Worm (Caenorhabditis elegans) whole organism, mixed stage, embryonic: ENCODE measurements around the gene F11C1.10.

Source experiments
- blmp-1 ChIP-seq: fragments of 150-350 bp; optimal IDR thresholded peaks from 2 replicates; lab custom pipeline; 2014; ENCODE audit warnings: missing biosample characterization, missing genetic modification characterization
- ceh-43 ChIP-seq: fragments of 200-800 bp; sonication (Bioruptor generic); optimal IDR thresholded peaks from 2 replicates; lab custom pipeline; 2018; ENCODE audit warnings: mild to moderate bottlenecking, missing genetic modification characterization, moderate library complexity, missing compliant biosample characterization
- ceh-83 ChIP-seq: fragments of 200-800 bp; sonication (Bioruptor generic); optimal IDR thresholded peaks from 2 replicates; lab custom pipeline; 2018; ENCODE audit warnings: mild to moderate bottlenecking, missing genetic modification characterization, missing compliant biosample characterization
- elt-3 ChIP-seq: fragments of 150-350 bp; optimal IDR thresholded peaks from 2 replicates; lab custom pipeline; 2014; ENCODE audit warnings: missing biosample characterization, missing genetic modification characterization
- lin-13 ChIP-seq: fragments of 150-350 bp; optimal IDR thresholded peaks from 2 replicates; lab custom pipeline; 2014; ENCODE audit warnings: missing biosample characterization, missing genetic modification characterization
- lsy-2 ChIP-seq: fragments of 150-350 bp; optimal IDR thresholded peaks from 2 replicates; lab custom pipeline; 2014; ENCODE audit warnings: missing biosample characterization, missing genetic modification characterization
- mep-1 ChIP-seq: fragments of 150-350 bp; optimal IDR thresholded peaks from 2 replicates; lab custom pipeline; 2017; ENCODE audit warnings: missing biosample characterization, missing genetic modification reagents, missing genetic modification characterization, inconsistent platforms
- nhr-237 ChIP-seq: fragments of 150-350 bp; optimal IDR thresholded peaks from 2 replicates; lab custom pipeline; 2014; ENCODE audit warnings: missing biosample characterization, missing genetic modification characterization
- pha-4 ChIP-seq: fragments of 150-350 bp; optimal IDR thresholded peaks from 2 replicates; lab custom pipeline; 2018; ENCODE audit warnings: missing biosample characterization, missing genetic modification reagents, missing genetic modification characterization
- snpc-4 ChIP-seq: fragments of 150-350 bp; optimal IDR thresholded peaks from 2 replicates; lab custom pipeline; 2014; ENCODE audit warnings: missing biosample characterization, missing genetic modification characterization
- unc-62 ChIP-seq: fragments of 150-350 bp; optimal IDR thresholded peaks from 2 replicates; lab custom pipeline; 2014; ENCODE audit warnings: missing biosample characterization, missing genetic modification reagents, missing genetic modification characterization
- zip-8 ChIP-seq: fragments of 150-350 bp; optimal IDR thresholded peaks from 2 replicates; lab custom pipeline; 2014; ENCODE audit warnings: missing biosample characterization, missing genetic modification characterization

- no peak for TF ChIP-seq pha-4 (tag; lab: Kevin White, UChicago)
- no peak for TF ChIP-seq elt-3 (tag; lab: Kevin White, UChicago)
- no peak for TF ChIP-seq ceh-83 (GFP tag; lab: Kevin White, UChicago)
- TF ChIP-seq lin-13 (tag; lab: Kevin White, UChicago) = no peak
- no peak for TF ChIP-seq ceh-43 (GFP tag; lab: Kevin White, UChicago)
- no peak for TF ChIP-seq snpc-4 (tag; lab: Kevin White, UChicago)
- TF ChIP-seq blmp-1 = no peak
- TF ChIP-seq mep-1 (tag; lab: Kevin White, UChicago) = no peak
- no peak for TF ChIP-seq lsy-2 (tag; lab: Kevin White, UChicago)
- TF ChIP-seq nhr-237 = no peak
- TF ChIP-seq unc-62 (GFP tag; lab: Kevin White, UChicago) = no peak
- no peak for TF ChIP-seq zip-8 (tag; lab: Kevin White, UChicago)
These were observed 24.0 kb downstream of the F11C1.10 start for ce11 chrX:13000837-13001236.
